Fruit fly (Drosophila melanogaster) whole organism, prepupa: ENCODE measurements around the gene Cpr76Bd.

Source experiments
- Blimp-1 ChIP-seq: fragments of 200-800 bp; sonication (Bioruptor generic); optimal IDR thresholded peaks from 3 replicates; lab custom pipeline; 2017; ENCODE audit warnings: missing biosample characterization, missing genetic modification characterization, mild to moderate bottlenecking, moderate library complexity, missing genetic modification reagents
- CG10669 ChIP-seq: fragments of 200-800 bp; sonication (Bioruptor generic); optimal IDR thresholded peaks from 3 replicates; lab custom pipeline; 2018; ENCODE audit warnings: missing biosample characterization, mild to moderate bottlenecking, missing genetic modification characterization, moderate library complexity
- CG11294 ChIP-seq: fragments of 200-800 bp; sonication (Bioruptor generic); IDR thresholded peaks from 2 replicates; pipeline ENCODE4 v1.3.6; 2022; ENCODE audit warnings: missing biosample characterization, missing genetic modification characterization
- CG11762 ChIP-seq: fragments of 200-800 bp; sonication (Bioruptor generic); optimal IDR thresholded peaks from 3 replicates; lab custom pipeline; 2016; ENCODE audit warnings: missing biosample characterization, missing genetic modification characterization; ENCODE audit not compliant: insufficient read depth
- CG11902 ChIP-seq: fragments of 200-800 bp; sonication (Bioruptor generic); optimal IDR thresholded peaks from 3 replicates; lab custom pipeline; 2016; ENCODE audit warnings: missing biosample characterization, missing genetic modification characterization
- CG15336 ChIP-seq: fragments of 200-800 bp; sonication (Bioruptor generic); IDR thresholded peaks from 2 replicates; pipeline ENCODE4 v1.3.6; 2022; ENCODE audit warnings: missing biosample characterization, missing genetic modification characterization
- CG1621 ChIP-seq: fragments of 200-800 bp; sonication (Bioruptor generic); optimal IDR thresholded peaks from 3 replicates; lab custom pipeline; 2018; ENCODE audit warnings: missing biosample characterization, mild to moderate bottlenecking, missing genetic modification characterization
- CG16779 ChIP-seq: fragments of 200-800 bp; sonication (Bioruptor generic); optimal IDR thresholded peaks from 3 replicates; lab custom pipeline; 2017; ENCODE audit warnings: missing biosample characterization, mild to moderate bottlenecking, missing genetic modification characterization
- CG3032 ChIP-seq: fragments of 200-800 bp; optimal IDR thresholded peaks from 2 replicates; lab custom pipeline; 2019; ENCODE audit warnings: missing biosample characterization, mild to moderate bottlenecking, missing genetic modification characterization, moderate library complexity
- CG31627 ChIP-seq: fragments of 200-800 bp; sonication (Bioruptor generic); optimal IDR thresholded peaks from 3 replicates; lab custom pipeline; 2016; ENCODE audit warnings: missing biosample characterization, missing genetic modification characterization
- CG32006 ChIP-seq: fragments of 200-800 bp; sonication (Bioruptor generic); optimal IDR thresholded peaks from 3 replicates; lab custom pipeline; 2017; ENCODE audit warnings: missing biosample characterization, mild to moderate bottlenecking, missing genetic modification characterization
- CG34406 ChIP-seq: fragments of 200-800 bp; sonication (Bioruptor generic); optimal IDR thresholded peaks from 3 replicates; lab custom pipeline; 2016; ENCODE audit warnings: missing biosample characterization, missing genetic modification characterization
- CG3919 ChIP-seq: fragments of 200-800 bp; sonication (Bioruptor generic); optimal IDR thresholded peaks from 3 replicates; lab custom pipeline; 2016; ENCODE audit warnings: missing biosample characterization, missing genetic modification characterization
- CG4318 ChIP-seq: fragments of 200-800 bp; sonication (Bioruptor generic); optimal IDR thresholded peaks from 3 replicates; lab custom pipeline; 2017; ENCODE audit warnings: missing biosample characterization, mild to moderate bottlenecking, missing genetic modification characterization
- CG6163 ChIP-seq: fragments of 200-800 bp; sonication (Bioruptor generic); IDR thresholded peaks from 3 replicates; pipeline ENCODE4 v1.3.6; 2022; ENCODE audit warnings: missing biosample characterization, missing genetic modification characterization
- CG6276 ChIP-seq: fragments of 200-800 bp; sonication (Bioruptor generic); optimal IDR thresholded peaks from 2 replicates; lab custom pipeline; 2017; ENCODE audit warnings: missing biosample characterization, mild to moderate bottlenecking, missing genetic modification characterization
- CG6854 ChIP-seq: fragments of 200-800 bp; sonication (Bioruptor generic); optimal IDR thresholded peaks from 2 replicates; lab custom pipeline; 2017; ENCODE audit warnings: missing biosample characterization, mild to moderate bottlenecking, missing genetic modification characterization
- CG8632 ChIP-seq: fragments of 200-800 bp; sonication (Bioruptor generic); optimal IDR thresholded peaks from 3 replicates; lab custom pipeline; 2016; ENCODE audit warnings: missing biosample characterization, missing genetic modification characterization
- CG9139 ChIP-seq: fragments of 200-800 bp; sonication (Bioruptor generic); optimal IDR thresholded peaks from 3 replicates; lab custom pipeline; 2017; ENCODE audit warnings: missing biosample characterization, mild to moderate bottlenecking, missing genetic modification characterization
- Eip78C ChIP-seq: fragments of 200-800 bp; sonication (Bioruptor generic); peaks from one replicate; lab custom pipeline; 2016; ENCODE audit warnings: missing biosample characterization, missing genetic modification characterization
- Eip93F ChIP-seq: fragments of 200-800 bp; sonication (Bioruptor generic); optimal IDR thresholded peaks from 2 replicates; lab custom pipeline; 2016; ENCODE audit warnings: missing biosample characterization, mild to moderate bottlenecking, missing genetic modification characterization
- Gug ChIP-seq: fragments of 200-800 bp; sonication (Bioruptor generic); IDR thresholded peaks from 2 replicates; pipeline ENCODE4 v1.3.6; 2022; ENCODE audit warnings: missing biosample characterization, missing genetic modification characterization
- Hr38 ChIP-seq: sonication (Bioruptor generic); optimal IDR thresholded peaks from 2 replicates; lab custom pipeline; 2016; ENCODE audit warnings: missing biosample characterization, missing genetic modification characterization
- Hr39 ChIP-seq: fragments of 200-800 bp; sonication (Bioruptor generic); optimal IDR thresholded peaks from 2 replicates; lab custom pipeline; 2016; ENCODE audit warnings: missing biosample characterization, missing genetic modification characterization
- Hr4 ChIP-seq: fragments of 200-800 bp; sonication (Bioruptor generic); optimal IDR thresholded peaks from 3 replicates; lab custom pipeline; 2016; ENCODE audit warnings: missing biosample characterization, missing genetic modification characterization
- Lpt ChIP-seq: fragments of 200-800 bp; sonication (Bioruptor generic); optimal IDR thresholded peaks from 3 replicates; lab custom pipeline; 2016; ENCODE audit warnings: missing biosample characterization, missing genetic modification characterization
- Met ChIP-seq: fragments of 200-800 bp; sonication (Bioruptor generic); optimal IDR thresholded peaks from 3 replicates; lab custom pipeline; 2016; ENCODE audit warnings: missing biosample characterization, missing genetic modification characterization
- OdsH ChIP-seq: fragments of 200-800 bp; sonication (Bioruptor generic); optimal IDR thresholded peaks from 3 replicates; lab custom pipeline; 2016; ENCODE audit warnings: missing biosample characterization, missing genetic modification characterization
- Smox ChIP-seq: fragments of 200-800 bp; sonication (Bioruptor generic); optimal IDR thresholded peaks from 3 replicates; lab custom pipeline; 2016; ENCODE audit warnings: missing biosample characterization, missing genetic modification characterization
- Sox14 ChIP-seq: fragments of 200-800 bp; sonication (Bioruptor generic); optimal IDR thresholded peaks from 3 replicates; lab custom pipeline; 2016; ENCODE audit warnings: missing biosample characterization, missing genetic modification characterization
- Sox15 ChIP-seq: fragments of 200-800 bp; sonication (Bioruptor generic); optimal IDR thresholded peaks from 3 replicates; lab custom pipeline; 2016; ENCODE audit warnings: missing biosample characterization, missing genetic modification characterization
- achi ChIP-seq: fragments of 200-800 bp; sonication (Bioruptor generic); optimal IDR thresholded peaks from 3 replicates; lab custom pipeline; 2016; ENCODE audit warnings: missing biosample characterization, missing genetic modification characterization
- cyc ChIP-seq: fragments of 200-800 bp; sonication (Bioruptor generic); optimal IDR thresholded peaks from 3 replicates; lab custom pipeline; 2016; ENCODE audit warnings: missing biosample characterization, missing genetic modification characterization
- dac ChIP-seq: fragments of 200-800 bp; sonication (Bioruptor generic); optimal IDR thresholded peaks from 2 replicates; lab custom pipeline; 2017; ENCODE audit warnings: missing biosample characterization, mild to moderate bottlenecking, missing genetic modification characterization
- dsx ChIP-seq: fragments of 200-800 bp; optimal IDR thresholded peaks from 3 replicates; lab custom pipeline; 2019; ENCODE audit warnings: missing biosample characterization, mild to moderate bottlenecking, missing genetic modification characterization, moderate library complexity; ENCODE audit not compliant: poor library complexity, severe bottlenecking
- eg ChIP-seq: fragments of 200-800 bp; sonication (Bioruptor generic); IDR thresholded peaks from 3 replicates; pipeline ENCODE4 v1.3.6; 2022; ENCODE audit warnings: missing biosample characterization, missing genetic modification characterization
- esn ChIP-seq: fragments of 200-800 bp; sonication (Bioruptor generic); optimal IDR thresholded peaks from 2 replicates; lab custom pipeline; 2016; ENCODE audit warnings: missing biosample characterization, mild to moderate bottlenecking, missing genetic modification characterization, moderate library complexity
- fd59A ChIP-seq: fragments of 200-800 bp; sonication (Bioruptor generic); optimal IDR thresholded peaks from 2 replicates; lab custom pipeline; 2017; ENCODE audit warnings: missing biosample characterization, mild to moderate bottlenecking, missing genetic modification characterization, missing genetic modification reagents
- fd85E ChIP-seq: fragments of 200-800 bp; sonication (Bioruptor generic); optimal IDR thresholded peaks from 3 replicates; lab custom pipeline; 2016; ENCODE audit warnings: missing biosample characterization, missing genetic modification characterization
- fkh ChIP-seq: fragments of 200-800 bp; sonication (Bioruptor generic); optimal IDR thresholded peaks from 3 replicates; lab custom pipeline; 2017; ENCODE audit warnings: missing biosample characterization, mild to moderate bottlenecking, missing genetic modification characterization, moderate library complexity
- lz ChIP-seq: fragments of 200-800 bp; sonication (Bioruptor generic); optimal IDR thresholded peaks from 3 replicates; lab custom pipeline; 2016; ENCODE audit warnings: missing biosample characterization, missing genetic modification characterization
- ss ChIP-seq, 2 experiments: fragments of 200-800 bp; sonication (Bioruptor generic); optimal IDR thresholded peaks; 2 replicates in 1 of 2; 3 replicates in 1 of 2; lab custom pipeline; 2017 to 2018; ENCODE audit warnings: mild to moderate bottlenecking in 2 of 2, missing biosample characterization in 2 of 2, missing genetic modification characterization in 2 of 2, moderate library complexity in 1 of 2
- svp ChIP-seq: fragments of 200-800 bp; sonication (Bioruptor generic); peaks from one replicate; lab custom pipeline; 2016; ENCODE audit warnings: missing biosample characterization, missing genetic modification characterization
- topi ChIP-seq: fragments of 200-800 bp; sonication (Bioruptor generic); optimal IDR thresholded peaks from 3 replicates; lab custom pipeline; 2016; ENCODE audit warnings: missing biosample characterization, missing genetic modification characterization
- vri ChIP-seq: fragments of 200-800 bp; sonication (Bioruptor generic); optimal IDR thresholded peaks from 3 replicates; lab custom pipeline; 2016; ENCODE audit warnings: missing biosample characterization, mild to moderate bottlenecking, missing genetic modification characterization

The Cpr76Bd gene

DNA sequence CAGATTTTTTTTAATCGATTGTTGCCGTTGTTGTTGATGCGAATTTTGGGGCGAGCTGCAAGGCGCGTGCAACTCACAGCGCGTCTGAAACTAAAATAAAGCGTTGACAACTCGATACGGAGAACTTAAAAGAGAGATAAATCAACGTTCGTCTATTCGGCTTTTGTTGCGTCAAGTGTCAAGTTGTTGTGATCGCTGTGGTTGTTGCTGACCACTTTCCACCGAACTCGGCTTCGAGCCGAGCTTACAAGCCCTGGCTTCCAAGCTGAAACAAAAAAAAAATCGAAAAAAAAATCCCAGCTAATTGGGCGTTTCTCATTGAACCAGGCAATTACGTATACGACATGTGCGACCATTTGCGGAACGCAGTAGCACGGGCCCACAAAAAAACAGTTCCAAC, 28.8 kb upstream of the Cpr76Bd start, which contains the start of gene CG9452:
TSS of gene CG9452 (minus strand) at position 101 of the 400 bp plus-strand sequence.
- no peak for TF ChIP-seq svp (GFP tag; lab: Kevin White, UChicago)
- TF ChIP-seq ss (GFP tag; optimal IDR thresholded peaks at IDR 0.05; lab: Kevin White, UChicago) = no peak
- TF ChIP-seq CG8632 = no peak
- TF ChIP-seq achi (GFP tag; lab: Kevin White, UChicago) = no peak
- TF ChIP-seq CG11294 (GFP tag; lab: Robert Waterston, UW) = no peak
- TF ChIP-seq CG6163 = no peak
- TF ChIP-seq eg (GFP tag; lab: Robert Waterston, UW) = no peak
- no peak for TF ChIP-seq Sox14
- TF ChIP-seq Hr39 = no peak
- TF ChIP-seq CG9139 (GFP tag; lab: Kevin White, UChicago) = no peak
- no peak for TF ChIP-seq Hr38 (GFP tag; lab: Kevin White, UChicago)
- no peak for TF ChIP-seq CG6854
- TF ChIP-seq CG4318 (GFP tag; lab: Kevin White, UChicago) = no peak
- no peak for TF ChIP-seq CG34406 (GFP tag; lab: Kevin White, UChicago)
- no peak for TF ChIP-seq cyc
- TF ChIP-seq Hr4 = no peak
- TF ChIP-seq lz (GFP tag; lab: Kevin White, UChicago) = no peak
- no peak for TF ChIP-seq CG11902

- TF ChIP-seq fkh = peak; percentile 78
- no peak for TF ChIP-seq dac
- no peak for TF ChIP-seq Met (GFP tag; lab: Kevin White, UChicago)
- peak; percentile 38 for TF ChIP-seq Eip78C (GFP tag; lab: Kevin White, UChicago)
- no peak for TF ChIP-seq Sox14
- no peak for TF ChIP-seq Smox (GFP tag; lab: Kevin White, UChicago)
- TF ChIP-seq vri (GFP tag; lab: Kevin White, UChicago) = peak; percentile 15
Observed at dm6 chr3L:19504719-19505118, 27.8 kb upstream of the Cpr76Bd start.

- no peak for TF ChIP-seq achi (GFP tag; lab: Kevin White, UChicago)
- peak; percentile 22 for TF ChIP-seq svp (GFP tag; lab: Kevin White, UChicago)
- no peak for TF ChIP-seq ss (GFP tag; optimal IDR thresholded peaks at IDR 0.05; lab: Kevin White, UChicago)
- no peak for TF ChIP-seq CG11294 (GFP tag; lab: Robert Waterston, UW)
- TF ChIP-seq, all 60 proteins: peak for 1
Observed at dm6 chr3L:19512672-19513071, 19.9 kb upstream of the Cpr76Bd start.

DNA sequence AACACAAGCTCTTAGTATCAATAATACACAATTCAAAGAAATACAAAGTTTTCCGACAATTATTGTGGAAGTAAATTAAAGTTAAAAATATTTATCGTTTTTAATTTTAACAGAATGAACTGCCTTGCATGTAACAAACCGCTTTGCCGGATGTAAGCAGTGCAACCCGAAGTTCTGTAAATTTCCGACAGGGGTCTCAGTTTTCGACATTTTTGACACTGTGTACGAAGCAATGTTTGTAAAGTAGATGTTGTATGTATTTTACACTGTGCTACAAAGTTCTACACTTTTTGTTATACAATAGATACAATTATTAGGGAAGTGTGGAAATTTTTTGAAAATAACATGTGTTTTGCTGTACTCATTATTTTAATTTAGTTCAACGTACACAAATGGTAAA, 16.0 kb upstream of the Cpr76Bd start:
- TF ChIP-seq CG1621 (tag; lab: Kevin White, UChicago) = no peak
- TF ChIP-seq Lpt (GFP tag; lab: Kevin White, UChicago) = no peak
- no peak for TF ChIP-seq Sox14
- peak; percentile 85 for TF ChIP-seq CG6163
- TF ChIP-seq Sox15 (GFP tag; lab: Kevin White, UChicago) = peak; percentile 34
- TF ChIP-seq CG11294 (GFP tag; lab: Robert Waterston, UW) = no peak
- TF ChIP-seq CG6276 = no peak
- TF ChIP-seq topi (GFP tag; lab: Kevin White, UChicago) = peak; percentile 60
- no peak for TF ChIP-seq CG6854
- no peak for TF ChIP-seq fd59A (GFP tag; lab: Kevin White, UChicago)
- TF ChIP-seq Hr39 = peak; percentile 74
- peak; percentile 10 for TF ChIP-seq Hr4
- no peak for TF ChIP-seq CG16779 (tag; lab: Kevin White, UChicago)
- no peak for TF ChIP-seq esn (GFP tag; lab: Kevin White, UChicago)
- TF ChIP-seq Eip93F (GFP tag; lab: Kevin White, UChicago) = no peak
- TF ChIP-seq Blimp-1 (GFP tag; lab: Kevin White, UChicago) = no peak
- no peak for TF ChIP-seq Hr38 (GFP tag; lab: Kevin White, UChicago)
- TF ChIP-seq dsx (GFP tag; lab: Kevin White, UChicago) = no peak
- peak; percentile 43 for TF ChIP-seq CG11762
- peak; percentile 64 for TF ChIP-seq OdsH (GFP tag; lab: Kevin White, UChicago)
- TF ChIP-seq ss (GFP tag; optimal IDR thresholded peaks at IDR 0.05; lab: Kevin White, UChicago) = no peak
- peak; percentile 34 for TF ChIP-seq CG10669 (GFP tag; lab: Kevin White, UChicago)
- no peak for TF ChIP-seq fd85E (GFP tag; lab: Kevin White, UChicago)
- TF ChIP-seq CG31627 = peak; percentile 75
- no peak for TF ChIP-seq CG32006 (GFP tag; lab: Kevin White, UChicago)
- TF ChIP-seq CG3032 (tag; lab: Kevin White, UChicago) = no peak
- peak; percentile 76 for TF ChIP-seq lz (GFP tag; lab: Kevin White, UChicago)
- TF ChIP-seq Gug (GFP tag; lab: Robert Waterston, UW) = no peak
- no peak for TF ChIP-seq CG15336
- peak; percentile 32 for TF ChIP-seq dac
- peak; percentile 79 for TF ChIP-seq Eip78C (GFP tag; lab: Kevin White, UChicago)
- TF ChIP-seq svp (GFP tag; lab: Kevin White, UChicago) = peak; percentile 64
- no peak for TF ChIP-seq CG8632
- TF ChIP-seq CG3919 (GFP tag; lab: Kevin White, UChicago) = peak; percentile 70
- TF ChIP-seq eg (GFP tag; lab: Robert Waterston, UW) = peak; percentile 75
